Fruit fly (Drosophila melanogaster): Measurements from ENCODE around the gene Ets21C.

Gene Ets21C

dm6 chr2L:523165-523835 is 29.4 kb downstream of the Ets21C start (continued):
- TF ChIP-seq CG8388 (GFP tag; optimal IDR thresholded peaks at IDR 0.05) (no peak), ab (GFP tag; optimal IDR thresholded peaks at IDR 0.05) (no peak), BtbVII (GFP tag; optimal IDR thresholded peaks at IDR 0.05) (no peak), D19B (GFP tag; optimal IDR thresholded peaks at IDR 0.05) (peak; percentile 49), Fer1 (GFP tag; optimal IDR thresholded peaks at IDR 0.05) (peak; percentile 68), CG4328 (GFP tag; optimal IDR thresholded peaks at IDR 0.05) (no peak), inv (GFP tag; IDR thresholded peaks at IDR 0.05; ENCODE audit: partially characterized antibody) (no peak; the same call in 1 of the 2 replicates), luna (GFP tag; optimal IDR thresholded peaks at IDR 0.05) (no peak), Doc3 (GFP tag; IDR thresholded peaks at IDR 0.05; ENCODE audit: partially characterized antibody) (no peak), CG10366 (GFP tag; IDR thresholded peaks at IDR 0.05) (0 out of 2 replicates have a peak, but pooled peaks have one; percentile 19), CG11085 (GFP tag; IDR thresholded peaks at IDR 0.05) (0 out of 2 replicates have a peak, but pooled peaks have one; percentile 9), CG14441 (GFP tag; IDR thresholded peaks at IDR 0.05) (no peak), lilli (GFP tag; optimal IDR thresholded peaks at IDR 0.05) (peak; percentile 24), sima (GFP tag; optimal IDR thresholded peaks at IDR 0.05) (no peak), jing (GFP tag; optimal IDR thresholded peaks at IDR 0.05) (no peak), kni (GFP tag; optimal IDR thresholded peaks at IDR 0.05) (peak; percentile 96), CG7786 (GFP tag; optimal IDR thresholded peaks at IDR 0.05) (no peak), h (optimal IDR thresholded peaks at IDR 0.05) (no peak), Opbp (GFP tag; IDR thresholded peaks at IDR 0.05; ENCODE audit: partially characterized antibody) (peak; percentile 72; the same call in 2 of the 3 replicates), gsb (GFP tag; IDR thresholded peaks at IDR 0.05) (no peak), Lpt (GFP tag; optimal IDR thresholded peaks at IDR 0.05) (no peak), ttk (GFP tag; IDR thresholded peaks at IDR 0.05) (no peak), CG13123 (GFP tag; optimal IDR thresholded peaks at IDR 0.05) (no peak), CG18262 (tag; optimal IDR thresholded peaks at IDR 0.05) (no peak), CG8359 (GFP tag; optimal IDR thresholded peaks at IDR 0.05; ENCODE audit: borderline replicate concordance) (no peak), ham (GFP tag; IDR thresholded peaks at IDR 0.05) (no peak), Nf-YC (tag; optimal IDR thresholded peaks at IDR 0.05) (peak; percentile 94), HLH4C (GFP tag; IDR thresholded peaks at IDR 0.05; ENCODE audit: partially characterized antibody) (peak; percentile 63; the same call in 2 of the 3 replicates), HLH3B (GFP tag; IDR thresholded peaks at IDR 0.05) (no peak), BEAF-32 (GFP tag; optimal IDR thresholded peaks at IDR 0.05) (no peak), cwo (GFP tag; optimal IDR thresholded peaks at IDR 0.05) (peak; percentile 49), CG32767 (GFP tag; IDR thresholded peaks at IDR 0.05) (peak; percentile 61; the same call in 1 of the 2 replicates), Bgb (GFP tag; IDR thresholded peaks at IDR 0.05; ENCODE audit: partially characterized antibody) (peak; percentile 64), CG15011 (GFP tag; optimal IDR thresholded peaks at IDR 0.05) (no peak), CG5953 (GFP tag; IDR thresholded peaks at IDR 0.05) (no peak), wdn (GFP tag; IDR thresholded peaks at IDR 0.05) (no peak), Kr (GFP tag; optimal IDR thresholded peaks at IDR 0.05) (no peak), Usf (GFP tag; optimal IDR thresholded peaks at IDR 0.05) (no peak), sug (tag; optimal IDR thresholded peaks at IDR 0.05) (peak; percentile 60), hb (GFP tag; IDR thresholded peaks at IDR 0.05; ENCODE audit: partially characterized antibody) (no peak), pnt (GFP tag; optimal IDR thresholded peaks at IDR 0.05) (no peak), CG3726 (GFP tag; IDR thresholded peaks at IDR 0.05) (no peak), CG3163 (GFP tag; optimal IDR thresholded peaks at IDR 0.05) (peak; percentile 22), CG4424 (GFP tag; optimal IDR thresholded peaks at IDR 0.05) (peak; percentile 29), zfh2 (GFP tag; optimal IDR thresholded peaks at IDR 0.05) (no peak), CG8281 (tag; optimal IDR thresholded peaks at IDR 0.05) (no peak), Ptx1 (GFP tag; IDR thresholded peaks at IDR 0.05) (no peak), CG1603 (tag; optimal IDR thresholded peaks at IDR 0.05) (peak; percentile 45), unc-4 (GFP tag; IDR thresholded peaks at IDR 0.05; ENCODE audit: partially characterized antibody) (peak; percentile 52), zen (tag; optimal IDR thresholded peaks at IDR 0.05) (peak; percentile 12)

Measured in whole organism, embryonic.